Worm (Caenorhabditis elegans) whole organism, young adult: Measurements from ENCODE around the gene F32D8.14.

Source experiments
- B0035.1 ChIP-seq: sonication (generic microtip); optimal IDR thresholded peaks from 2 replicates; lab custom pipeline; 2016; ENCODE audit warnings: missing genetic modification characterization, mild to moderate bottlenecking, missing compliant biosample characterization, missing genotype, missing genetic modification reagents
- ceh-40 ChIP-seq: fragments of 200-800 bp; sonication (Bioruptor generic); IDR thresholded peaks from 2 replicates; pipeline ENCODE4 v1.3.6; 2022; ENCODE audit warnings: missing genetic modification characterization, missing compliant biosample characterization
- egl-18 ChIP-seq: fragments of 200-800 bp; sonication (Bioruptor generic); IDR thresholded peaks from 2 replicates; pipeline ENCODE4 v1.3.6; 2022; ENCODE audit warnings: missing genetic modification reagents, missing genetic modification characterization, missing compliant biosample characterization
- hsf-1 ChIP-seq: fragments of 200-800 bp; sonication (Bioruptor generic); IDR thresholded peaks from 2 replicates; pipeline ENCODE4 v1.3.6; 2022; ENCODE audit warnings: missing genetic modification reagents, missing genetic modification characterization, missing compliant biosample characterization
- madf-10 ChIP-seq: sonication (generic microtip); optimal IDR thresholded peaks from 2 replicates; lab custom pipeline; 2016; ENCODE audit warnings: mild to moderate bottlenecking, missing genetic modification characterization, missing compliant biosample characterization
- snpc-4 ChIP-seq, 5 experiments: fragments of 150-350 bp in 1 of 5; sonication (generic microtip) in 4 of 5; optimal IDR thresholded peaks; 2 replicates each; lab custom pipeline; 2014 to 2018; ENCODE audit warnings: missing genetic modification characterization in 5 of 5, missing biosample characterization in 3 of 5, antibody characterized with exemption in 2 of 5, mild to moderate bottlenecking in 2 of 5, missing compliant biosample characterization in 2 of 5, missing genotype in 2 of 5, moderate library complexity in 2 of 5, missing genetic modification reagents in 1 of 5

- TF ChIP-seq B0035.1 (tag; lab: Kevin White, UChicago) (no peak), snpc-4 (GFP tag; optimal IDR thresholded peaks at IDR 0.05; lab: Kevin White, UChicago) (no peak), snpc-4 (tag; optimal IDR thresholded peaks at IDR 0.05; lab: Kevin White, UChicago) (no peak), madf-10 (tag; lab: Kevin White, UChicago) (peak; percentile 26), egl-18 (no peak), ceh-40 (GFP tag; lab: Robert Waterston, UW) (no peak), hsf-1 (GFP tag; lab: Robert Waterston, UW) (no peak)
Observed at ce11 chrV:10855363-10855762, 39.2 kb downstream of the F32D8.14 start.
